Fruit fly (Drosophila melanogaster) whole organism, embryonic: Measurements from ENCODE around the gene FucTD.

Experiments used
- Bdp1 ChIP-seq: fragments of 200-800 bp; sonication (Bioruptor generic); optimal IDR thresholded peaks from 3 replicates; lab custom pipeline; 2016; ENCODE audit warnings: missing biosample characterization, missing genetic modification characterization
- Bgb ChIP-seq: fragments of 200-800 bp; sonication (Bioruptor generic); IDR thresholded peaks from 2 replicates; pipeline ENCODE4 v1.3.6; 2022; ENCODE audit warnings: missing biosample characterization, missing genetic modification characterization; ENCODE audit not compliant: partially characterized antibody
- CG10209 ChIP-seq: fragments of 200-800 bp; sonication (Bioruptor generic); optimal IDR thresholded peaks from 3 replicates; lab custom pipeline; 2017; ENCODE audit warnings: missing biosample characterization, mild to moderate bottlenecking, missing genetic modification characterization, missing genetic modification reagents
- CG10267 ChIP-seq: fragments of 200-800 bp; sonication (Bioruptor generic); optimal IDR thresholded peaks from 2 replicates; lab custom pipeline; 2018; ENCODE audit warnings: missing biosample characterization, mild to moderate bottlenecking, missing genetic modification characterization, moderate library complexity
- CG1233 ChIP-seq: fragments of 200-800 bp; sonication (Bioruptor generic); optimal IDR thresholded peaks from 4 replicates; lab custom pipeline; 2018; ENCODE audit warnings: missing biosample characterization, mild to moderate bottlenecking, missing genetic modification characterization
- CG13424 ChIP-seq: fragments of 200-800 bp; sonication (Bioruptor generic); optimal IDR thresholded peaks from 2 replicates; lab custom pipeline; 2019; ENCODE audit warnings: missing biosample characterization, mild to moderate bottlenecking, missing genetic modification characterization, moderate library complexity
- CG14710 ChIP-seq: fragments of 200-800 bp; sonication (Bioruptor generic); optimal IDR thresholded peaks from 3 replicates; lab custom pipeline; 2019; ENCODE audit warnings: missing biosample characterization, mild to moderate bottlenecking, missing genetic modification characterization, moderate library complexity
- CG16813 ChIP-seq: fragments of 200-800 bp; sonication (Bioruptor generic); IDR thresholded peaks from 3 replicates; pipeline ENCODE4 v1.3.6; 2022; ENCODE audit warnings: missing biosample characterization, missing genetic modification characterization; ENCODE audit not compliant: partially characterized antibody
- CG17328 ChIP-seq: fragments of 200-800 bp; sonication (Bioruptor generic); IDR thresholded peaks from 2 replicates; pipeline ENCODE4 v1.3.6; 2022; ENCODE audit warnings: missing biosample characterization, missing genetic modification characterization
- CG1792 ChIP-seq: fragments of 200-800 bp; sonication (Bioruptor generic); optimal IDR thresholded peaks from 2 replicates; lab custom pipeline; 2016; ENCODE audit warnings: missing biosample characterization, missing genetic modification characterization
- CG2129 ChIP-seq: fragments of 200-800 bp; sonication (Bioruptor generic); IDR thresholded peaks from 2 replicates; pipeline ENCODE4 v1.3.6; 2022; ENCODE audit warnings: missing biosample characterization, missing genetic modification characterization; ENCODE audit not compliant: partially characterized antibody
- CG7987 ChIP-seq: fragments of 200-800 bp; sonication (Bioruptor generic); optimal IDR thresholded peaks from 2 replicates; lab custom pipeline; 2018; ENCODE audit warnings: missing biosample characterization, mild to moderate bottlenecking, missing genetic modification characterization, moderate library complexity
- CG8290 ChIP-seq, 3 experiments: fragments of 200-800 bp; sonication (Bioruptor generic); optimal IDR thresholded peaks; 2 replicates each; lab custom pipeline; 2016 to 2019; ENCODE audit warnings: missing biosample characterization in 3 of 3, missing genetic modification characterization in 3 of 3, mild to moderate bottlenecking in 2 of 3, moderate library complexity in 1 of 3
- Dip2 ChIP-seq: fragments of 200-800 bp; sonication (Bioruptor generic); IDR thresholded peaks from 2 replicates; pipeline ENCODE4 v1.3.6; 2022; ENCODE audit warnings: missing biosample characterization, missing genetic modification characterization
- Dll ChIP-seq: fragments of 200-800 bp; sonication (Bioruptor generic); IDR thresholded peaks from 4 replicates; pipeline ENCODE4 v1.3.6; 2022; ENCODE audit warnings: missing biosample characterization, missing genetic modification characterization; ENCODE audit not compliant: partially characterized antibody
- Doc3 ChIP-seq: fragments of 200-800 bp; sonication (Bioruptor generic); IDR thresholded peaks from 3 replicates; pipeline ENCODE4 v1.3.6; 2022; ENCODE audit warnings: missing biosample characterization, missing genetic modification characterization; ENCODE audit not compliant: partially characterized antibody
- E2f1 ChIP-seq: fragments of 200-800 bp; sonication (Bioruptor generic); IDR thresholded peaks from 2 replicates; pipeline ENCODE4 v1.3.6; 2022; ENCODE audit warnings: missing biosample characterization, missing genetic modification characterization
- GATAe ChIP-seq: fragments of 200-800 bp; sonication (Bioruptor generic); conservative IDR thresholded peaks from 2 replicates; pipeline ENCODE4 v1.3.6; 2022; ENCODE audit warnings: missing biosample characterization, missing genetic modification characterization
- HLH4C ChIP-seq: fragments of 200-800 bp; sonication (Bioruptor generic); IDR thresholded peaks from 3 replicates; pipeline ENCODE4 v1.3.6; 2022; ENCODE audit warnings: missing biosample characterization, missing genetic modification characterization; ENCODE audit not compliant: partially characterized antibody
- NFAT ChIP-seq: fragments of 200-800 bp; sonication (Bioruptor generic); IDR thresholded peaks from 2 replicates; pipeline ENCODE4 v1.3.6; 2022; ENCODE audit warnings: missing biosample characterization, missing genetic modification characterization
- Pdp1 ChIP-seq, 2 experiments: fragments of 200-800 bp; sonication (Bioruptor generic); optimal IDR thresholded peaks; 3 replicates each; lab custom pipeline; 2016; ENCODE audit warnings: missing biosample characterization in 2 of 2, missing genetic modification characterization in 2 of 2, mild to moderate bottlenecking in 1 of 2, moderate library complexity in 1 of 2
- Scr ChIP-seq: fragments of 200-800 bp; sonication (Bioruptor generic); IDR thresholded peaks from 2 replicates; pipeline ENCODE4 v1.3.6; 2022; ENCODE audit warnings: missing biosample characterization, missing genetic modification characterization; ENCODE audit not compliant: partially characterized antibody
- Sox100B ChIP-seq: fragments of 200-800 bp; sonication (Bioruptor generic); optimal IDR thresholded peaks from 3 replicates; lab custom pipeline; 2018; ENCODE audit warnings: missing biosample characterization, mild to moderate bottlenecking, missing genetic modification characterization
- Sry-β ChIP-seq: fragments of 200-800 bp; sonication (Bioruptor generic); optimal IDR thresholded peaks from 2 replicates; lab custom pipeline; 2018; ENCODE audit warnings: missing biosample characterization, mild to moderate bottlenecking, missing genetic modification characterization, moderate library complexity
- bbx ChIP-seq: fragments of 200-800 bp; sonication (Bioruptor generic); IDR thresholded peaks from 2 replicates; pipeline ENCODE4 v1.3.6; 2022; ENCODE audit warnings: missing biosample characterization, missing genetic modification characterization; ENCODE audit not compliant: partially characterized antibody
- bsh ChIP-seq, 2 experiments: fragments of 200-800 bp; sonication (Bioruptor generic); optimal IDR thresholded peaks; 2 replicates each; lab custom pipeline; 2017 to 2018; ENCODE audit warnings: mild to moderate bottlenecking in 2 of 2, missing biosample characterization in 2 of 2, missing genetic modification characterization in 2 of 2, moderate library complexity in 1 of 2
- chm ChIP-seq: fragments of 200-800 bp; sonication (Bioruptor generic); IDR thresholded peaks from 2 replicates; pipeline ENCODE4 v1.3.6; 2022; ENCODE audit warnings: missing biosample characterization, missing genetic modification characterization
- crol ChIP-seq: fragments of 200-800 bp; sonication (Bioruptor generic); IDR thresholded peaks from 2 replicates; pipeline ENCODE4 v1.3.6; 2022; ENCODE audit warnings: missing biosample characterization, missing genetic modification characterization
- en ChIP-seq: fragments of 200-800 bp; sonication (Bioruptor generic); optimal IDR thresholded peaks from 2 replicates; lab custom pipeline; 2016; ENCODE audit warnings: missing biosample characterization, missing genetic modification characterization
- grau ChIP-seq: fragments of 200-800 bp; optimal IDR thresholded peaks from 3 replicates; lab custom pipeline; 2019; ENCODE audit warnings: missing biosample characterization, mild to moderate bottlenecking, missing genetic modification characterization, moderate library complexity
- hb ChIP-seq: fragments of 200-800 bp; sonication (Bioruptor generic); IDR thresholded peaks from 3 replicates; pipeline ENCODE4 v1.3.6; 2022; ENCODE audit warnings: missing biosample characterization, missing genetic modification characterization; ENCODE audit not compliant: partially characterized antibody
- her ChIP-seq: fragments of 200-800 bp; sonication (Bioruptor generic); optimal IDR thresholded peaks from 2 replicates; lab custom pipeline; 2016; ENCODE audit warnings: missing biosample characterization, missing genetic modification characterization
- lov ChIP-seq, 2 experiments: fragments of 200-800 bp in 1 of 2; fragments of >200 bp in 1 of 2; sonication (Bioruptor generic) in 1 of 2; IDR thresholded peaks in 1 of 2; optimal IDR thresholded peaks in 1 of 2; 2 replicates in 1 of 2; 3 replicates in 1 of 2; pipeline versions ENCODE4 v1.3.6 to Lab custom; 2017 to 2022; ENCODE audit warnings: missing biosample characterization in 1 of 2, missing genetic modification characterization in 1 of 2
- mam ChIP-seq: fragments of 200-800 bp; sonication (Bioruptor generic); optimal IDR thresholded peaks from 3 replicates; lab custom pipeline; 2016; ENCODE audit warnings: missing biosample characterization, missing genetic modification characterization
- nerfin-2 ChIP-seq: fragments of 200-800 bp; sonication (Bioruptor generic); IDR thresholded peaks from 2 replicates; pipeline ENCODE4 v1.3.6; 2022; ENCODE audit warnings: missing biosample characterization, missing genetic modification characterization; ENCODE audit not compliant: partially characterized antibody
- nom ChIP-seq: fragments of 200-800 bp; sonication (Bioruptor generic); optimal IDR thresholded peaks from 2 replicates; lab custom pipeline; 2017; ENCODE audit warnings: missing biosample characterization, missing genetic modification characterization, mild to moderate bottlenecking, moderate library complexity, missing genetic modification reagents
- odd ChIP-seq: fragments of 200-800 bp; sonication (Bioruptor generic); optimal IDR thresholded peaks from 2 replicates; lab custom pipeline; 2017; ENCODE audit warnings: missing biosample characterization, mild to moderate bottlenecking, missing genetic modification characterization
- peb ChIP-seq: fragments of 200-800 bp; sonication (Bioruptor generic); IDR thresholded peaks from 2 replicates; pipeline ENCODE4 v1.3.6; 2022; ENCODE audit warnings: missing biosample characterization, missing genetic modification characterization
- schlank ChIP-seq: fragments of 200-800 bp; sonication (Bioruptor generic); optimal IDR thresholded peaks from 2 replicates; lab custom pipeline; 2018; ENCODE audit warnings: missing biosample characterization, mild to moderate bottlenecking, missing genetic modification characterization
- sens ChIP-seq: fragments of 200-800 bp; sonication (Bioruptor generic); peaks from one replicate; lab custom pipeline; 2016; ENCODE audit warnings: missing biosample characterization, missing genetic modification characterization
- slou ChIP-seq: fragments of 200-800 bp; sonication (Bioruptor generic); optimal IDR thresholded peaks from 3 replicates; lab custom pipeline; 2016; ENCODE audit warnings: missing biosample characterization, missing genetic modification characterization
- slp2 ChIP-seq: fragments of 200-800 bp; sonication (Bioruptor generic); optimal IDR thresholded peaks from 2 replicates; lab custom pipeline; 2016; ENCODE audit warnings: missing biosample characterization, missing genetic modification characterization
- tin ChIP-seq: fragments of 200-800 bp; sonication (Bioruptor generic); optimal IDR thresholded peaks from 3 replicates; lab custom pipeline; 2016; ENCODE audit warnings: missing biosample characterization, missing genetic modification characterization
- tx ChIP-seq: fragments of 200-800 bp; sonication (Bioruptor generic); optimal IDR thresholded peaks from 2 replicates; lab custom pipeline; 2016; ENCODE audit warnings: missing biosample characterization, missing genetic modification characterization
- vnd ChIP-seq: fragments of 200-800 bp; sonication (Bioruptor generic); IDR thresholded peaks from 3 replicates; pipeline ENCODE4 v1.3.6; 2022; ENCODE audit warnings: missing biosample characterization, missing genetic modification characterization; ENCODE audit not compliant: partially characterized antibody
- vvl ChIP-seq: fragments of 200-800 bp; sonication (Bioruptor generic); IDR thresholded peaks from 2 replicates; pipeline ENCODE4 v1.3.6; 2022; ENCODE audit warnings: missing biosample characterization, missing genetic modification characterization

Gene FucTD

DNA sequence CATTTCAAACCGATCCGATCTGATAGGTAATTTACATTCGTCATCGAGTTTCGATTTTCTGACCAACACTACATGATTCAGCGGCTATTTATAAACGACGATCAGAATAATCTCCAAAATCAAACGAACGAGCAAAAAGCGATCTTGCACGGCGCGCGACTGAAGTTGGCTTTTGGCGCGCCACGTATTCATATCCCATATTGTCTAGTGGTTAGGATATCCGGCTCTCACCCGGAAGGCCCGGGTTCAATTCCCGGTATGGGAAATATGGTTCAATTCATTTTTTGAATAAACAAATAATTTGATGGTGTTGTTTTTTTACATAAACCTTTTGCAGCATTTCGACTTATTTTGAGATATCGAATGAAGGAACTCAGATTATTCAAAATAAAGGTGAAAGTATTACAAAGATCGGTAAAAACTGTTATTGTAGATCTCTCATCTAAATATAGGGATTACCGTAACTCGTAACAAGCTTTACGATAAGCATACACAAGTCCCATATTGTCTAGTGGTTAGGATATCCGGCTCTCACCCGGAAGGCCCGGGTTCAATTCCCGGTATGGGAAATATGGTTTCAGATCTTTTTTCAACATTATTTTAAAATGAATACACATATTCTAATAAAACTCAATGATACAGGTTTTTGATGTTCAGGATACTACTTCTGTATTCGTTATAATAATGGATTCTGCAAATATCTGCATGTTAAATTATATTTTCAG is 36.1 kb upstream of the FucTD start:
- TF ChIP-seq vvl (GFP tag; lab: Robert Waterston, UW) (no peak), hb (GFP tag; lab: Robert Waterston, UW) (0 out of 3 replicates have a peak, but pooled peaks have one; percentile 42), Doc3 (GFP tag; lab: Robert Waterston, UW) (0 out of 3 replicates have a peak, but pooled peaks have one; percentile 30), NFAT (GFP tag; lab: Robert Waterston, UW) (no peak), bbx (GFP tag; lab: Robert Waterston, UW) (peak; percentile 50; the same call in 1 of the 2 replicates), tin (GFP tag; lab: Kevin White, UChicago) (no peak), grau (tag; lab: Kevin White, UChicago) (no peak), bsh (GFP tag; optimal IDR thresholded peaks at IDR 0.05; lab: Kevin White, UChicago) (no peak), nom (GFP tag; lab: Kevin White, UChicago) (no peak), Bdp1 (GFP tag; lab: Kevin White, UChicago) (peak; percentile 96), sens (GFP tag; lab: Kevin White, UChicago) (peak; percentile 16), Sox100B (GFP tag; lab: Kevin White, UChicago) (no peak), CG7987 (no peak), odd (GFP tag; lab: Kevin White, UChicago) (no peak), CG13424 (tag; lab: Kevin White, UChicago) (no peak), Sry-β (GFP tag; lab: Kevin White, UChicago) (no peak), CG2129 (GFP tag; lab: Robert Waterston, UW) (peak; percentile 13; the same call in 1 of the 2 replicates), Bgb (GFP tag; lab: Robert Waterston, UW) (peak; percentile 44; the same call in 1 of the 2 replicates), slp2 (GFP tag; lab: Kevin White, UChicago) (no peak), CG16813 (GFP tag; lab: Robert Waterston, UW) (peak; percentile 61; the same call in 2 of the 3 replicates), tx (GFP tag; lab: Kevin White, UChicago) (no peak), peb (GFP tag; lab: Robert Waterston, UW) (no peak), CG10267 (tag; lab: Kevin White, UChicago) (peak; percentile 24), CG1233 (GFP tag; lab: Kevin White, UChicago) (no peak), CG8290 (GFP tag; optimal IDR thresholded peaks at IDR 0.05; lab: Kevin White, UChicago) (peak; percentile 69), CG8290 (tag; optimal IDR thresholded peaks at IDR 0.05; lab: Kevin White, UChicago) (no peak), CG14710 (tag; lab: Kevin White, UChicago) (no peak), Scr (GFP tag; lab: Robert Waterston, UW) (peak; percentile 52), slou (GFP tag; lab: Kevin White, UChicago) (no peak), Dip2 (GFP tag; lab: Robert Waterston, UW) (no peak), CG17328 (GFP tag; lab: Robert Waterston, UW) (no peak), mam (GFP tag; lab: Kevin White, UChicago) (no peak), CG10209 (no peak), en (GFP tag; lab: Kevin White, UChicago) (no peak), CG1792 (no peak), chm (GFP tag; lab: Robert Waterston, UW) (peak; percentile 8; the same call in 1 of the 2 replicates), nerfin-2 (GFP tag; lab: Robert Waterston, UW) (0 out of 2 replicates have a peak, but pooled peaks have one; percentile 47), lov (optimal IDR thresholded peaks at IDR 0.05; lab: Kevin White, UChicago) (no peak), lov (GFP tag; IDR thresholded peaks at IDR 0.05; lab: Robert Waterston, UW) (no peak), Pdp1 (GFP tag; optimal IDR thresholded peaks at IDR 0.05; lab: Kevin White, UChicago) (peak in 1 of 2 experiments; percentile 10), E2f1 (GFP tag; lab: Robert Waterston, UW) (no peak), vnd (peak; percentile 27; the same call in 1 of the 3 replicates), her (GFP tag; lab: Kevin White, UChicago) (no peak), crol (no peak), Dll (peak; percentile 43; the same call in 1 of the 4 replicates), schlank (tag; lab: Kevin White, UChicago) (no peak), HLH4C (GFP tag; lab: Robert Waterston, UW) (peak; percentile 54), GATAe (GFP tag; lab: Robert Waterston, UW) (no peak)
